Fruit fly (Drosophila melanogaster): ENCODE data around the gene CG31457.

CG31457 gene

DNA sequence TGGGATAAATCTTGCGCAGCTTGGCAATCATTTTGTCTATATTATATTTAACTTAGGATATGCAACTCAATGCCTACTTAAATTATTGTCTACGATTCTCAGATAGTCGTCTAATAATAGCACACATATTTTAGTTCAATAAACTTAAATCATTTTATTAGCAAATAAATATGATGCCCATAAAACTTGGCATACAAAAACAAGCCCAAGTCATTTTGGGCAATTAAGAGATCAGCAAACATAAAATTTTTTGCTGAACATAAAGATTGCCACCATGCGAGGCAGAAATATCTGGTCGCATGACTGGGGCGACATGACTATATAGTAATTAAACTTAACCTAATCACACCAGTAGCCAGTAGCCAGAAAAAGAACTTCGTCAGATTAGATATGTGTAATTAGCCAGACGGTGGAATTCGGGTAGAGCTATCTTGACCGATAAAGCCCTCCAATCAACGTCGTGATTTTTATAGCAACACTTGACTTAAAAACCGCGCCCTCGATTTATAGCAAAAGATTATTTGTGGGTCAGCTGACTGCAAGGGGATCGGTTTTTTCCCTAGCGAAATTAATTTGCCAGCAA lies 33.6 kb upstream of the CG31457 start, which contains the start of gene CG13829 (continued):
- TF ChIP-seq CG34376 (GFP tag; optimal IDR thresholded peaks at IDR 0.05) = peak; percentile 97
- TF ChIP-seq danr (GFP tag; IDR thresholded peaks at IDR 0.05) = no peak
- TF ChIP-seq CG6765 (GFP tag; optimal IDR thresholded peaks at IDR 0.05) = no peak
- no peak for TF ChIP-seq phol (tag; optimal IDR thresholded peaks at IDR 0.05)
- no peak for TF ChIP-seq fru (optimal IDR thresholded peaks at IDR 0.05)
- TF ChIP-seq fd96Cb (tag; optimal IDR thresholded peaks at IDR 0.05) = no peak
- TF ChIP-seq vnd (GFP tag; IDR thresholded peaks at IDR 0.05; ENCODE audit: partially characterized antibody) = no peak
- no peak for TF ChIP-seq pum (GFP tag; optimal IDR thresholded peaks at IDR 0.05)
- TF ChIP-seq zen (tag; optimal IDR thresholded peaks at IDR 0.05) = no peak
- TF ChIP-seq zen2 (GFP tag; IDR thresholded peaks at IDR 0.05; ENCODE audit: partially characterized antibody) = no peak
- no peak for TF ChIP-seq CG4617 (GFP tag; optimal IDR thresholded peaks at IDR 0.05; ENCODE audit: borderline replicate concordance)
- TF ChIP-seq CG7839 (tag; optimal IDR thresholded peaks at IDR 0.05) = no peak
- peak; percentile 58 for TF ChIP-seq CG2678 (tag; optimal IDR thresholded peaks at IDR 0.05)
- no peak for TF ChIP-seq cas (GFP tag; IDR thresholded peaks at IDR 0.05)
- TF ChIP-seq Hr51 (GFP tag; optimal IDR thresholded peaks at IDR 0.05) = no peak
- no peak for TF ChIP-seq Hr3 (GFP tag; optimal IDR thresholded peaks at IDR 0.05)
- TF ChIP-seq odd (GFP tag; optimal IDR thresholded peaks at IDR 0.05) = no peak
- TF ChIP-seq CG7928 (GFP tag; optimal IDR thresholded peaks at IDR 0.05) = no peak
- no peak for TF ChIP-seq bab2 (GFP tag; optimal IDR thresholded peaks at IDR 0.05)
- peak; percentile 25 for TF ChIP-seq Fer1 (GFP tag; optimal IDR thresholded peaks at IDR 0.05)
- TF ChIP-seq mld (GFP tag; IDR thresholded peaks at IDR 0.05; ENCODE audit: partially characterized antibody) = no peak
- no peak for TF ChIP-seq CG7271 (tag; optimal IDR thresholded peaks at IDR 0.05)
- TF ChIP-seq dan (GFP tag; IDR thresholded peaks at IDR 0.05) = no peak
- TF ChIP-seq NC2α (GFP tag; optimal IDR thresholded peaks at IDR 0.05) = no peak
- no peak for TF ChIP-seq CG7987 (GFP tag; optimal IDR thresholded peaks at IDR 0.05)
- no peak for TF ChIP-seq dmrt99B (tag; optimal IDR thresholded peaks at IDR 0.05)
- no peak for TF ChIP-seq Ravus (GFP tag; IDR thresholded peaks at IDR 0.05)
- no peak for TF ChIP-seq CG8924 (tag; optimal IDR thresholded peaks at IDR 0.05)
- TF ChIP-seq CG1832 (GFP tag; optimal IDR thresholded peaks at IDR 0.05) = no peak
- TF ChIP-seq CG18619 (GFP tag; optimal IDR thresholded peaks at IDR 0.05) = no peak
- no peak for TF ChIP-seq CG10959 (GFP tag; IDR thresholded peaks at IDR 0.05)
- no peak for TF ChIP-seq lmd (GFP tag; IDR thresholded peaks at IDR 0.05)
- TF ChIP-seq Dip3 (GFP tag; optimal IDR thresholded peaks at IDR 0.05) = no peak
- no peak for TF ChIP-seq CG16779 (GFP tag; IDR thresholded peaks at IDR 0.05)
- TF ChIP-seq CG3281 (GFP tag; optimal IDR thresholded peaks at IDR 0.05) = peak; percentile 34
- no peak for TF ChIP-seq wdn (GFP tag; IDR thresholded peaks at IDR 0.05)
- TF ChIP-seq Bdp1 (GFP tag; optimal IDR thresholded peaks at IDR 0.05) = no peak
- no peak for TF ChIP-seq pho (GFP tag; optimal IDR thresholded peaks at IDR 0.05)
- TF ChIP-seq caup (GFP tag; optimal IDR thresholded peaks at IDR 0.05; ENCODE audit: severe bottlenecking) = peak; percentile 20
- TF ChIP-seq CG10267 (tag; optimal IDR thresholded peaks at IDR 0.05) = no peak
- TF ChIP-seq CG6175 (GFP tag; IDR thresholded peaks at IDR 0.05) = no peak
- peak; percentile 32 for TF ChIP-seq B-H2 (GFP tag; optimal IDR thresholded peaks at IDR 0.05)
- no peak for TF ChIP-seq az2 (GFP tag; optimal IDR thresholded peaks at IDR 0.05)
- no peak for TF ChIP-seq CHES-1-like (GFP tag; optimal IDR thresholded peaks at IDR 0.05)
- no peak for TF ChIP-seq gsb-n (tag; optimal IDR thresholded peaks at IDR 0.05)
- TF ChIP-seq lab (GFP tag; optimal IDR thresholded peaks at IDR 0.05) = peak; percentile 56
- TF ChIP-seq Dip2 (GFP tag; IDR thresholded peaks at IDR 0.05) = no peak
- no peak for TF ChIP-seq tx (GFP tag; optimal IDR thresholded peaks at IDR 0.05)
- TF ChIP-seq eve (GFP tag; optimal IDR thresholded peaks at IDR 0.05) = no peak
- TF ChIP-seq row (GFP tag; IDR thresholded peaks at IDR 0.05) = no peak
- peak; percentile 45; the same call in 1 of the 2 replicates for TF ChIP-seq sens-2 (GFP tag; IDR thresholded peaks at IDR 0.05)
